Fruit fly (Drosophila melanogaster) whole organism, embryonic: ENCODE results near the gene bys.

Source experiments
- Sox102F ChIP-seq: fragments of 200-800 bp; sonication (Bioruptor generic); optimal IDR thresholded peaks from 2 replicates; lab custom pipeline; 2018; ENCODE audit warnings: missing biosample characterization, mild to moderate bottlenecking, missing genetic modification characterization, moderate library complexity
- gsb ChIP-seq: fragments of 200-800 bp; sonication (Bioruptor generic); IDR thresholded peaks from 2 replicates; pipeline ENCODE4 v1.3.6; 2022; ENCODE audit warnings: missing biosample characterization, missing genetic modification characterization
- usp ChIP-seq: fragments of >200 bp; optimal IDR thresholded peaks from 2 replicates; lab custom pipeline; 2017; ENCODE audit warnings: missing biosample characterization, missing genetic modification characterization
- wek ChIP-seq: fragments of 200-800 bp; sonication (Bioruptor generic); optimal IDR thresholded peaks from 3 replicates; lab custom pipeline; 2018; ENCODE audit warnings: missing biosample characterization, mild to moderate bottlenecking, missing genetic modification characterization, moderate library complexity

DNA sequence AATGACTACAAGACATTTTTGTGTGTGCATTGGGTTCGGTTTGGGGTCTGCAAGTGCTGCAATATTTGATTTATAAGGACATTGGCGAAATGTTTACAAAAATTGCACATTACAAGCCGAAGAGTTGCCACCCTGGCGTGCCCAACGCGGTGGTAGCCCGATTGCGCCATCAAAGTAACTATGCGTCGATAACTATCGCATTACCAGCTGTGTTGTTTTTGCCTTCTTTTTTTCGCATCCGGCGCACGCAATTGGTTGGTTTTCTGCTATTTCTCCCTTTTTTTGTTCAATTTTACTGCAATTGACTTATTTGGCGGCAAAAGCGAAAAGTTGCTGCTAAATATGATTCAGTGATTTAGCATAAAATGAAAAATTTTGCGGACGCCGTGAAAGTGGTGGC lies 33.0 kb downstream of the bys start, which contains the start of gene RpS14b:
- peak; percentile 51; the same call in 1 of the 2 replicates for TF ChIP-seq gsb
- no peak for TF ChIP-seq usp
- TF ChIP-seq Sox102F = no peak
- peak; percentile 24 for TF ChIP-seq wek (GFP tag; lab: Kevin White, UChicago)
